Worm (Caenorhabditis elegans) whole organism, L3 larva: ENCODE measurements around the gene R166.3.

Experiments
- nhr-11 ChIP-seq: fragments of 150-350 bp; optimal IDR thresholded peaks from 2 replicates; lab custom pipeline; 2014; ENCODE audit warnings: missing biosample characterization, missing genetic modification characterization
- ztf-11 ChIP-seq: fragments of 150-350 bp; optimal IDR thresholded peaks from 2 replicates; lab custom pipeline; 2014; ENCODE audit warnings: missing biosample characterization, missing genetic modification characterization

DNA sequence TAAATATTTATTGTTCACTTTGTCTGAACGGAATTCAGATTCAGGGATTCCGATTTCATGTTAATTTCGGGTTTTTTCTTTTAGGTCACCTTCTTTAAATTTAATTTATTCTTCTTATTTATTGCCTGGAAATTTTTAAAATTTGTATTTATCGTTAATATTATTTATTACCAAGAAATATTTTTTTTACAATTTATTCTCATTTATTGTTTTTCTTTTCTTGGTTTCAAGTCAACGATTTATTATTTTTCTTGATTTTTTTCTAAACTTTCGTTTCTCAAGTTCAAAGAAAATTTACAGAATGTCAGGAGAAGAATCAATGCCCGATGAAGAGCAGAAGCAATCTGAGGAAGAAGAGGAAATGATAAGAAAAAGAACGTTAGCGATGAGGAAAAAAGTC lies 48.6 kb upstream of the R166.3 start, which contains the start of gene crn-3:
- TF ChIP-seq nhr-11 (no peak), ztf-11 (no peak)
